Worm (Caenorhabditis elegans): ENCODE data around the gene C02B10.4.

DNA sequence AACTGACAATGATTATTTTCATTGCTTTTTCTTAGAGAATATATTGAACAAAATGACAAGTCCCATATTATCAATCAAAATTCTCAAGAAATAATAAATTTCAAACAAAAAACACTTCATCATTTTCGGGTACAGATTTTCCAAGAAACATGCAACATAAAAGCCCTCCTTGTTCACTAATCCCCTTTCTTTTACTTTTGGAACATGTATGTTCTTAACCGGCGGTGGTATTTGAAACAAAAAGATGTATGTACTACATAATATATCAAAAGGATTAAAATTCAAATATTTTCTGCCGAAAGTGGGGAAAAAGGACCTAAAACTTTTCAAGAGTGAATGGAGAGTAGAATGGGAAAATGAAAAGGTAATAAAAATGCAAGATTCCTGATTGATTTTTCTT is 37.1 kb upstream of the C02B10.4 start:
- TF ChIP-seq saeg-2 (GFP tag; IDR thresholded peaks at IDR 0.05) = no peak
- TF ChIP-seq unc-62 (GFP tag; optimal IDR thresholded peaks at IDR 0.05 in 1 of 2) = no peak
- no peak for TF ChIP-seq unc-62 (tag; optimal IDR thresholded peaks at IDR 0.05)
- no peak for TF ChIP-seq nhr-25 (tag; optimal IDR thresholded peaks at IDR 0.05; ENCODE audit: borderline replicate concordance, insufficient read depth)
- no peak for TF ChIP-seq nhr-76 (tag; optimal IDR thresholded peaks at IDR 0.05)
- TF ChIP-seq snpc-4 (tag; optimal IDR thresholded peaks at IDR 0.05) = no peak
- TF ChIP-seq mdl-1 (tag; optimal IDR thresholded peaks at IDR 0.05) = no peak
- no peak for TF ChIP-seq duxl-1 (tag; optimal IDR thresholded peaks at IDR 0.05; ENCODE audit: poor library complexity)
- TF ChIP-seq ZK337.2 (GFP tag; IDR thresholded peaks at IDR 0.05) = no peak
- no peak for TF ChIP-seq jun-1 (tag; optimal IDR thresholded peaks at IDR 0.05)
